Fruit fly (Drosophila melanogaster) whole organism, embryonic: ENCODE measurements around the gene CG1943.

Source experiments
- Atf-2 ChIP-seq: fragments of 200-800 bp; sonication (Bioruptor generic); optimal IDR thresholded peaks from 2 replicates; lab custom pipeline; 2016; ENCODE audit warnings: missing biosample characterization, missing genetic modification characterization
- B-H2 ChIP-seq: fragments of 200-800 bp; sonication (Bioruptor generic); optimal IDR thresholded peaks from 2 replicates; lab custom pipeline; 2018; ENCODE audit warnings: missing biosample characterization, mild to moderate bottlenecking, missing genetic modification characterization
- Bdp1 ChIP-seq: fragments of 200-800 bp; sonication (Bioruptor generic); optimal IDR thresholded peaks from 3 replicates; lab custom pipeline; 2016; ENCODE audit warnings: missing biosample characterization, missing genetic modification characterization
- CG11247 ChIP-seq: fragments of 200-800 bp; sonication (Bioruptor generic); IDR thresholded peaks from 2 replicates; pipeline ENCODE4 v1.3.6; 2022; ENCODE audit warnings: missing biosample characterization, missing genetic modification characterization
- CG12155 ChIP-seq: fragments of 200-800 bp; sonication (Bioruptor generic); optimal IDR thresholded peaks from 3 replicates; lab custom pipeline; 2016; ENCODE audit warnings: missing biosample characterization, missing genetic modification characterization
- CG12299 ChIP-seq: fragments of 200-800 bp; sonication (Bioruptor generic); optimal IDR thresholded peaks from 2 replicates; lab custom pipeline; 2018; ENCODE audit warnings: missing biosample characterization, mild to moderate bottlenecking, missing genetic modification characterization
- CG1529 ChIP-seq: fragments of 200-800 bp; sonication (Bioruptor generic); optimal IDR thresholded peaks from 3 replicates; lab custom pipeline; 2018; ENCODE audit warnings: missing biosample characterization, missing genetic modification characterization
- CG1832 ChIP-seq: fragments of 200-800 bp; sonication (Bioruptor generic); optimal IDR thresholded peaks from 2 replicates; lab custom pipeline; 2017; ENCODE audit warnings: missing biosample characterization, mild to moderate bottlenecking, missing genetic modification characterization, inconsistent platforms
- CG2120 ChIP-seq: fragments of 200-800 bp; sonication (Bioruptor generic); optimal IDR thresholded peaks from 3 replicates; lab custom pipeline; 2016; ENCODE audit warnings: missing biosample characterization, missing genetic modification characterization
- CG31224 ChIP-seq: fragments of 200-800 bp; sonication (Bioruptor generic); IDR thresholded peaks from 2 replicates; pipeline ENCODE4 v1.3.6; 2022; ENCODE audit warnings: missing biosample characterization, missing genetic modification characterization
- CG3163 ChIP-seq: fragments of 200-800 bp; sonication (Bioruptor generic); optimal IDR thresholded peaks from 3 replicates; lab custom pipeline; 2016; ENCODE audit warnings: missing biosample characterization, missing genetic modification characterization
- CG32532 ChIP-seq: fragments of 200-800 bp; sonication (Bioruptor generic); IDR thresholded peaks from 2 replicates; pipeline ENCODE4 v1.3.6; 2022; ENCODE audit warnings: missing biosample characterization, missing genetic modification characterization
- CG4328 ChIP-seq: fragments of 200-800 bp; sonication (Bioruptor generic); optimal IDR thresholded peaks from 3 replicates; lab custom pipeline; 2017; ENCODE audit warnings: missing biosample characterization, missing genetic modification reagents, missing genetic modification characterization
- CG7271 ChIP-seq: fragments of 200-800 bp; sonication (Bioruptor generic); optimal IDR thresholded peaks from 2 replicates; lab custom pipeline; 2018; ENCODE audit warnings: missing biosample characterization, mild to moderate bottlenecking, missing genetic modification characterization, moderate library complexity
- CG7745 ChIP-seq: fragments of 200-800 bp; sonication (Bioruptor generic); optimal IDR thresholded peaks from 2 replicates; lab custom pipeline; 2018; ENCODE audit warnings: missing biosample characterization, mild to moderate bottlenecking, missing genetic modification characterization, moderate library complexity
- CG8281 ChIP-seq: fragments of 200-800 bp; sonication (Bioruptor generic); optimal IDR thresholded peaks from 2 replicates; lab custom pipeline; 2018; ENCODE audit warnings: missing biosample characterization, mild to moderate bottlenecking, missing genetic modification characterization, moderate library complexity
- CG9817 ChIP-seq: fragments of 200-800 bp; sonication (Bioruptor generic); optimal IDR thresholded peaks from 2 replicates; lab custom pipeline; 2018; ENCODE audit warnings: missing biosample characterization, mild to moderate bottlenecking, missing genetic modification characterization, moderate library complexity
- Dad ChIP-seq: fragments of 200-800 bp; sonication (Bioruptor generic); optimal IDR thresholded peaks from 3 replicates; lab custom pipeline; 2016; ENCODE audit warnings: missing biosample characterization, missing genetic modification characterization
- Doc2 ChIP-seq: fragments of 200-800 bp; sonication (Bioruptor generic); IDR thresholded peaks from 2 replicates; pipeline ENCODE4 v1.3.6; 2022; ENCODE audit warnings: missing biosample characterization, missing genetic modification characterization
- GATAe ChIP-seq: fragments of 200-800 bp; sonication (Bioruptor generic); conservative IDR thresholded peaks from 2 replicates; pipeline ENCODE4 v1.3.6; 2022; ENCODE audit warnings: missing biosample characterization, missing genetic modification characterization
- HLH4C ChIP-seq: fragments of 200-800 bp; sonication (Bioruptor generic); IDR thresholded peaks from 3 replicates; pipeline ENCODE4 v1.3.6; 2022; ENCODE audit warnings: missing biosample characterization, missing genetic modification characterization; ENCODE audit not compliant: partially characterized antibody
- HLH54F ChIP-seq: fragments of 200-800 bp; sonication (Bioruptor generic); optimal IDR thresholded peaks from 3 replicates; lab custom pipeline; 2016; ENCODE audit warnings: missing biosample characterization, missing genetic modification characterization
- HmgD ChIP-seq: fragments of 200-800 bp; sonication (Bioruptor generic); optimal IDR thresholded peaks from 3 replicates; lab custom pipeline; 2016; ENCODE audit warnings: missing biosample characterization, missing genetic modification characterization
- Hr3 ChIP-seq: fragments of 200-800 bp; sonication (Bioruptor generic); optimal IDR thresholded peaks from 3 replicates; lab custom pipeline; 2016; ENCODE audit warnings: missing biosample characterization, missing genetic modification characterization
- Hr51 ChIP-seq, 2 experiments: fragments of 200-800 bp; sonication (Bioruptor generic); optimal IDR thresholded peaks; 2 replicates in 1 of 2; 3 replicates in 1 of 2; lab custom pipeline; 2016 to 2018; ENCODE audit warnings: missing biosample characterization in 2 of 2, missing genetic modification characterization in 2 of 2, mild to moderate bottlenecking in 1 of 2, moderate library complexity in 1 of 2
- Meics ChIP-seq: fragments of 200-800 bp; sonication (Bioruptor generic); optimal IDR thresholded peaks from 2 replicates; lab custom pipeline; 2017; ENCODE audit warnings: missing biosample characterization, mild to moderate bottlenecking, missing genetic modification characterization
- NC2α ChIP-seq: fragments of 200-800 bp; sonication (Bioruptor generic); optimal IDR thresholded peaks from 2 replicates; lab custom pipeline; 2016; ENCODE audit warnings: missing biosample characterization, missing genetic modification characterization
- NfI ChIP-seq: fragments of 200-800 bp; sonication (Bioruptor generic); optimal IDR thresholded peaks from 3 replicates; lab custom pipeline; 2018; ENCODE audit warnings: missing biosample characterization, mild to moderate bottlenecking, missing genetic modification characterization, moderate library complexity
- Ravus ChIP-seq: fragments of 200-800 bp; sonication (Bioruptor generic); IDR thresholded peaks from 2 replicates; pipeline ENCODE4 v1.3.6; 2022; ENCODE audit warnings: missing biosample characterization, missing genetic modification characterization
- Side ChIP-seq: fragments of 200-800 bp; sonication (Bioruptor generic); optimal IDR thresholded peaks from 2 replicates; lab custom pipeline; 2016; ENCODE audit warnings: missing biosample characterization, missing genetic modification characterization
- Sin3A ChIP-seq: fragments of >200 bp; optimal IDR thresholded peaks from 2 replicates; lab custom pipeline; 2018
- Sox100B ChIP-seq: fragments of 200-800 bp; sonication (Bioruptor generic); optimal IDR thresholded peaks from 3 replicates; lab custom pipeline; 2018; ENCODE audit warnings: missing biosample characterization, mild to moderate bottlenecking, missing genetic modification characterization
- bowl ChIP-seq: fragments of 200-800 bp; sonication (Bioruptor generic); IDR thresholded peaks from 2 replicates; pipeline ENCODE4 v1.3.6; 2022; ENCODE audit warnings: missing biosample characterization, missing genetic modification characterization
- bsh ChIP-seq, 2 experiments: fragments of 200-800 bp; sonication (Bioruptor generic); optimal IDR thresholded peaks; 2 replicates each; lab custom pipeline; 2017 to 2018; ENCODE audit warnings: mild to moderate bottlenecking in 2 of 2, missing biosample characterization in 2 of 2, missing genetic modification characterization in 2 of 2, moderate library complexity in 1 of 2
- cas ChIP-seq: fragments of 200-800 bp; sonication (Bioruptor generic); IDR thresholded peaks from 2 replicates; pipeline ENCODE4 v1.3.6; 2022; ENCODE audit warnings: missing biosample characterization, missing genetic modification characterization
- chn ChIP-seq: fragments of 200-800 bp; sonication (Bioruptor generic); optimal IDR thresholded peaks from 2 replicates; lab custom pipeline; 2016; ENCODE audit warnings: missing biosample characterization, missing genetic modification characterization
- crc ChIP-seq: fragments of 200-800 bp; sonication (Bioruptor generic); optimal IDR thresholded peaks from 2 replicates; lab custom pipeline; 2016; ENCODE audit warnings: missing biosample characterization, missing genetic modification characterization
- da ChIP-seq: fragments of 200-800 bp; sonication (Bioruptor generic); optimal IDR thresholded peaks from 2 replicates; lab custom pipeline; 2016; ENCODE audit warnings: missing biosample characterization, missing genetic modification characterization
- dmrt99B ChIP-seq: fragments of 200-800 bp; sonication (Bioruptor generic); optimal IDR thresholded peaks from 2 replicates; lab custom pipeline; 2018; ENCODE audit warnings: missing biosample characterization, mild to moderate bottlenecking, missing genetic modification characterization, moderate library complexity
- exex ChIP-seq: fragments of 200-800 bp; sonication (Bioruptor generic); optimal IDR thresholded peaks from 4 replicates; lab custom pipeline; 2018; ENCODE audit warnings: missing biosample characterization, mild to moderate bottlenecking, missing genetic modification characterization, moderate library complexity
- fd3F ChIP-seq: fragments of 200-800 bp; sonication (Bioruptor generic); optimal IDR thresholded peaks from 2 replicates; lab custom pipeline; 2018; ENCODE audit warnings: missing biosample characterization, mild to moderate bottlenecking, missing genetic modification characterization, moderate library complexity
- inv ChIP-seq: fragments of 200-800 bp; sonication (Bioruptor generic); IDR thresholded peaks from 2 replicates; pipeline ENCODE4 v1.3.6; 2022; ENCODE audit warnings: missing biosample characterization, missing genetic modification characterization; ENCODE audit not compliant: partially characterized antibody
- jing ChIP-seq: fragments of 200-800 bp; sonication (Bioruptor generic); optimal IDR thresholded peaks from 2 replicates; lab custom pipeline; 2018; ENCODE audit warnings: missing biosample characterization, mild to moderate bottlenecking, missing genetic modification characterization
- kah ChIP-seq: fragments of 200-800 bp; sonication (Bioruptor generic); optimal IDR thresholded peaks from 2 replicates; lab custom pipeline; 2018; ENCODE audit warnings: missing biosample characterization, mild to moderate bottlenecking, missing genetic modification characterization
- klu ChIP-seq: fragments of 200-800 bp; sonication (Bioruptor generic); IDR thresholded peaks from 2 replicates; pipeline ENCODE4 v1.3.6; 2022; ENCODE audit warnings: missing biosample characterization, missing genetic modification characterization
- row ChIP-seq: fragments of 200-800 bp; sonication (Bioruptor generic); IDR thresholded peaks from 3 replicates; pipeline ENCODE4 v1.3.6; 2022; ENCODE audit warnings: missing biosample characterization, missing genetic modification characterization
- salm ChIP-seq: fragments of 200-800 bp; sonication (Bioruptor generic); optimal IDR thresholded peaks from 2 replicates; lab custom pipeline; 2018; ENCODE audit warnings: missing biosample characterization, mild to moderate bottlenecking, missing genetic modification characterization
- sisA ChIP-seq: fragments of 200-800 bp; sonication (Bioruptor generic); IDR thresholded peaks from 2 replicates; pipeline ENCODE4 v1.3.6; 2022; ENCODE audit warnings: missing biosample characterization, missing genetic modification characterization
- tio ChIP-seq: fragments of 200-800 bp; sonication (Bioruptor generic); optimal IDR thresholded peaks from 2 replicates; lab custom pipeline; 2017; ENCODE audit warnings: missing biosample characterization, missing genetic modification characterization, inconsistent platforms
- wor ChIP-seq: fragments of 200-800 bp; sonication (Bioruptor generic); IDR thresholded peaks from 2 replicates; pipeline ENCODE4 v1.3.6; 2022; ENCODE audit warnings: missing biosample characterization, missing genetic modification characterization

The CG1943 gene

dm6 chr3R:7108589-7109312 is 34.1 kb downstream of the CG1943 start (continued):
- TF ChIP-seq jing (GFP tag; lab: Kevin White, UChicago) (no peak), Side (peak; percentile 84), GATAe (GFP tag; lab: Robert Waterston, UW) (no peak), CG1529 (GFP tag; lab: Kevin White, UChicago) (peak; percentile 97), wor (GFP tag; lab: Robert Waterston, UW) (no peak), Sox100B (GFP tag; lab: Kevin White, UChicago) (peak; percentile 97), CG2120 (GFP tag; lab: Kevin White, UChicago) (peak; percentile 48), CG1832 (GFP tag; lab: Kevin White, UChicago) (no peak), bowl (GFP tag; lab: Robert Waterston, UW) (no peak), HLH4C (no peak), Bdp1 (peak; percentile 70), bsh (GFP tag; optimal IDR thresholded peaks at IDR 0.05; lab: Kevin White, UChicago) (peak; percentile 90 to 99), Ravus (GFP tag; lab: Robert Waterston, UW) (no peak), Hr51 (GFP tag; optimal IDR thresholded peaks at IDR 0.05; lab: Kevin White, UChicago) (peak; percentile 69 to 96), Meics (GFP tag; lab: Kevin White, UChicago) (peak; percentile 75), CG3163 (GFP tag; lab: Kevin White, UChicago) (peak; percentile 68), CG9817 (tag; lab: Kevin White, UChicago) (peak; percentile 68), Atf-2 (GFP tag; lab: Kevin White, UChicago) (peak; percentile 94), fd3F (GFP tag; lab: Kevin White, UChicago) (peak; percentile 52), HLH54F (GFP tag; lab: Kevin White, UChicago) (peak; percentile 49), CG32532 (GFP tag; lab: Robert Waterston, UW) (no peak), CG7271 (tag; lab: Kevin White, UChicago) (peak; percentile 94), chn (GFP tag; lab: Kevin White, UChicago) (peak; percentile 95), CG31224 (GFP tag; lab: Robert Waterston, UW) (no peak), Doc2 (no peak), inv (GFP tag; lab: Robert Waterston, UW) (no peak), Sin3A (lab: Kevin White, UChicago) (no peak), CG12155 (GFP tag; lab: Kevin White, UChicago) (peak; percentile 87), sisA (GFP tag; lab: Robert Waterston, UW) (no peak), tio (GFP tag; lab: Kevin White, UChicago) (peak; percentile 92), crc (GFP tag; lab: Kevin White, UChicago) (peak; percentile 75), CG11247 (GFP tag; lab: Robert Waterston, UW) (no peak), Hr3 (GFP tag; lab: Kevin White, UChicago) (peak; percentile 96), CG4328 (peak; percentile 88), NC2α (peak; percentile 88), CG8281 (tag; lab: Kevin White, UChicago) (peak; percentile 84), exex (tag; lab: Kevin White, UChicago) (peak; percentile 34), HmgD (peak; percentile 33), cas (GFP tag; lab: Robert Waterston, UW) (no peak), NfI (GFP tag; lab: Kevin White, UChicago) (peak; percentile 80), Dad (peak; percentile 87), salm (tag; lab: Kevin White, UChicago) (peak; percentile 90), CG12299 (peak; percentile 84), klu (GFP tag; lab: Robert Waterston, UW) (no peak), dmrt99B (peak; percentile 98), kah (GFP tag; lab: Kevin White, UChicago) (peak; percentile 91), B-H2 (no peak), da (GFP tag; lab: Kevin White, UChicago) (peak; percentile 64), CG7745 (peak; percentile 72), row (GFP tag; lab: Robert Waterston, UW) (no peak)
